Worm (Caenorhabditis elegans): ENCODE data around the gene reps-1.

reps-1 gene

DNA sequence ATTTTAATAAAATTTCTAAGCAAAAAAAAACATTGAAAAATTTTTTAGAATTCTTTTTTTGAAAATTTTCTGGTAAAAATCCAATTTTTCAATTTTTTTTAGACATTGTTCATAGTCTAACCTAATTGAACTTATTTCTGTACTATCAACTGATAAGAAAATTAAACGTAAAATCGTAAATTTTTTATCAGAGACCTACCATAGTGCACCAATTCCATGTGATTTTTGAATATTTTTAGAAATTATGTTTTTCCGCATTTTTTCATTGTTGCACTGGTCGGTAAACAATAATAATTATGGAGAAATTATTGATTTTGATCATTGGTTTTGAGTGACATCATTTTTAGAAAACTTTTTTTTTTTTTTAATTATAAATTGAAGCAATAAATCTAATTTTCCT is 13.8 kb downstream of the reps-1 start (continued):
- no peak for TF ChIP-seq ets-4 (GFP tag; optimal IDR thresholded peaks at IDR 0.05)
- TF ChIP-seq nfya-2 (GFP tag; IDR thresholded peaks at IDR 0.05) = no peak

ce11 chrV:18969590-18970105 is 20.7 kb downstream of the reps-1 start, which contains the start of gene Y39B6A.42:
Y39B6A.42 (minus strand) TSS chrV:18969640.
- TF ChIP-seq F57C9.4 (tag; optimal IDR thresholded peaks at IDR 0.05) (no peak), F33H1.4 (GFP tag; IDR thresholded peaks at IDR 0.05) (peak; percentile 82), ets-4 (GFP tag; optimal IDR thresholded peaks at IDR 0.05) (no peak), him-1 (tag; optimal IDR thresholded peaks at IDR 0.05) (no peak), efl-1 (GFP tag; optimal IDR thresholded peaks at IDR 0.05) (peak; percentile 34), ceh-91 (GFP tag; IDR thresholded peaks at IDR 0.05) (peak; percentile 34; the same call in 1 of the 2 replicates), lsl-1 (GFP tag; optimal IDR thresholded peaks at IDR 0.05) (peak; percentile 84), ztf-22 (GFP tag; optimal IDR thresholded peaks at IDR 0.05) (no peak), lin-35 (GFP tag; optimal IDR thresholded peaks at IDR 0.05) (no peak), ceh-40 (GFP tag; IDR thresholded peaks at IDR 0.05) (no peak), madf-10 (tag; optimal IDR thresholded peaks at IDR 0.05) (no peak), ceh-100 (GFP tag; IDR thresholded peaks at IDR 0.05) (no peak), madf-8 (GFP tag; conservative IDR thresholded peaks at IDR 0.05) (peak; percentile 53), madf-3 (GFP tag; IDR thresholded peaks at IDR 0.05) (no peak), let-607 (tag; optimal IDR thresholded peaks at IDR 0.05) (no peak), snpc-3.4 (tag; optimal IDR thresholded peaks at IDR 0.05) (peak; percentile 60), F49E8.2 (tag; optimal IDR thresholded peaks at IDR 0.05; ENCODE audit: insufficient read depth) (peak; percentile 55), repo-1 (tag; optimal IDR thresholded peaks at IDR 0.05) (no peak), mcd-1 (GFP tag; IDR thresholded peaks at IDR 0.05) (no peak), hsf-1 (GFP tag; IDR thresholded peaks at IDR 0.05) (no peak), madf-6 (GFP tag; IDR thresholded peaks at IDR 0.05) (peak; percentile 87), egl-44 (GFP tag; IDR thresholded peaks at IDR 0.05) (no peak), akir-1 (GFP tag; optimal IDR thresholded peaks at IDR 0.05) (no peak), D2030.7 (GFP tag; IDR thresholded peaks at IDR 0.05) (0 out of 2 replicates have a peak, but pooled peaks have one; percentile 30), xnd-1 (tag; optimal IDR thresholded peaks at IDR 0.05) (peak; percentile 72), hlh-26 (GFP tag; conservative IDR thresholded peaks at IDR 0.05) (no peak)

ce11 chrV:18967479-18968056 is 22.7 kb downstream of the reps-1 start, which contains the start of gene Y39B6A.43:
Y39B6A.43 (minus strand) TSS chrV:18967829.
- TF ChIP-seq hsf-1 (GFP tag; IDR thresholded peaks at IDR 0.05) = peak; percentile 86
- no peak for TF ChIP-seq nhr-27 (tag; optimal IDR thresholded peaks at IDR 0.05)
- peak; percentile 88 for TF ChIP-seq Y53F4B.3 (GFP tag; IDR thresholded peaks at IDR 0.05)
- TF ChIP-seq nfyb-1 (GFP tag; IDR thresholded peaks at IDR 0.05) = peak; percentile 97
- TF ChIP-seq C06A6.2 (GFP tag; conservative IDR thresholded peaks at IDR 0.05) = peak; percentile 92
- TF ChIP-seq ztf-26 (tag; optimal IDR thresholded peaks at IDR 0.05) = peak; percentile 97
- TF ChIP-seq ets-4 (GFP tag; optimal IDR thresholded peaks at IDR 0.05) = peak; percentile 53
- peak; percentile 87 for TF ChIP-seq somi-1 (GFP tag; optimal IDR thresholded peaks at IDR 0.05)
- peak; percentile 83 for TF ChIP-seq cebp-1 (GFP tag; IDR thresholded peaks at IDR 0.05)
- TF ChIP-seq cebp-1 (tag; optimal IDR thresholded peaks at IDR 0.05) = peak; percentile 94
- TF ChIP-seq akir-1 (GFP tag; optimal IDR thresholded peaks at IDR 0.05) = no peak
- TF ChIP-seq ztf-28 (GFP tag; IDR thresholded peaks at IDR 0.05) = peak; percentile 96
- peak; percentile 80 to 99 (median 96) for TF ChIP-seq lin-35 (GFP tag; optimal IDR thresholded peaks at IDR 0.05)
- peak; percentile 98 for TF ChIP-seq tlf-1 (GFP tag; optimal IDR thresholded peaks at IDR 0.05)
- peak; percentile 84 for TF ChIP-seq hrde-1 (tag; optimal IDR thresholded peaks at IDR 0.05; ENCODE audit: borderline replicate concordance)
- TF ChIP-seq hmg-20 (GFP tag; IDR thresholded peaks at IDR 0.05) = peak; percentile 90
- peak; percentile 94 for TF ChIP-seq zim-3 (tag; optimal IDR thresholded peaks at IDR 0.05)
- peak; percentile 91; the same call in 1 of the 2 replicates for TF ChIP-seq nhr-120 (GFP tag; IDR thresholded peaks at IDR 0.05)
- TF ChIP-seq B0336.3 (GFP tag; IDR thresholded peaks at IDR 0.05) = peak; percentile 97
- peak; percentile 98 for TF ChIP-seq Y95B8A.8 (GFP tag; IDR thresholded peaks at IDR 0.05)
- TF ChIP-seq ztf-6 (GFP tag; IDR thresholded peaks at IDR 0.05) = peak; percentile 80; the same call in 1 of the 2 replicates
- peak; percentile 97 for TF ChIP-seq chd-7 (tag; optimal IDR thresholded peaks at IDR 0.05)

Measured in whole organism, young adult.